Fruit fly (Drosophila melanogaster) whole organism, pupa: ENCODE data around the gene Cyp6d5.
A peak's percentile ranks its signal among the peaks of the same experiment; 100 is the strongest.

Experiments used
- CG10348 ChIP-seq: fragments of 200-800 bp; sonication (Bioruptor generic); IDR thresholded peaks from 2 replicates; pipeline ENCODE4 v1.3.6; 2022; ENCODE audit warnings: missing biosample characterization, missing genetic modification characterization
- CG12605 ChIP-seq: fragments of 200-800 bp; sonication (Bioruptor generic); IDR thresholded peaks from 2 replicates; pipeline ENCODE4 v1.3.6; 2022; ENCODE audit warnings: missing biosample characterization, missing genetic modification characterization
- CG13204 ChIP-seq: fragments of 200-800 bp; sonication (Bioruptor generic); optimal IDR thresholded peaks from 2 replicates; lab custom pipeline; 2018; ENCODE audit warnings: missing biosample characterization, mild to moderate bottlenecking, missing genetic modification characterization, moderate library complexity
- CG14655 ChIP-seq: fragments of 200-800 bp; sonication (Bioruptor generic); optimal IDR thresholded peaks from 3 replicates; lab custom pipeline; 2017; ENCODE audit warnings: mild to moderate bottlenecking, missing biosample characterization, missing genetic modification reagents, missing genetic modification characterization
- CG15710 ChIP-seq: fragments of 200-800 bp; sonication (Bioruptor generic); optimal IDR thresholded peaks from 2 replicates; lab custom pipeline; 2018; ENCODE audit warnings: missing biosample characterization, mild to moderate bottlenecking, missing genetic modification characterization, moderate library complexity
- CG17806 ChIP-seq: fragments of 200-800 bp; sonication (Bioruptor generic); optimal IDR thresholded peaks from 2 replicates; lab custom pipeline; 2018; ENCODE audit warnings: missing biosample characterization, mild to moderate bottlenecking, missing genetic modification characterization, moderate library complexity
- CG32121 ChIP-seq: fragments of 200-800 bp; sonication (Bioruptor generic); IDR thresholded peaks from 2 replicates; pipeline ENCODE4 v1.3.6; 2022; ENCODE audit warnings: missing biosample characterization, missing genetic modification characterization
- CG34367 ChIP-seq: fragments of 200-800 bp; sonication (Bioruptor generic); optimal IDR thresholded peaks from 2 replicates; lab custom pipeline; 2018; ENCODE audit warnings: missing biosample characterization, mild to moderate bottlenecking, missing genetic modification characterization
- CG4496 ChIP-seq: fragments of 200-800 bp; sonication (Bioruptor generic); IDR thresholded peaks from 3 replicates; pipeline ENCODE4 v1.3.6; 2022; ENCODE audit warnings: missing biosample characterization, missing genetic modification characterization
- CG8159 ChIP-seq: fragments of 200-800 bp; sonication (Bioruptor generic); optimal IDR thresholded peaks from 3 replicates; lab custom pipeline; 2018; ENCODE audit warnings: missing biosample characterization, mild to moderate bottlenecking, missing genetic modification characterization, moderate library complexity
- CG8301 ChIP-seq: fragments of 200-800 bp; sonication (Bioruptor generic); optimal IDR thresholded peaks from 2 replicates; lab custom pipeline; 2018; ENCODE audit warnings: missing biosample characterization, mild to moderate bottlenecking, missing genetic modification characterization
- CG9948 ChIP-seq: fragments of 200-800 bp; sonication (Bioruptor generic); optimal IDR thresholded peaks from 2 replicates; lab custom pipeline; 2018; ENCODE audit warnings: missing biosample characterization, mild to moderate bottlenecking, missing genetic modification characterization, moderate library complexity
- D1 ChIP-seq: fragments of 200-800 bp; sonication (Bioruptor generic); optimal IDR thresholded peaks from 2 replicates; lab custom pipeline; 2018; ENCODE audit warnings: missing biosample characterization, mild to moderate bottlenecking, missing genetic modification characterization, moderate library complexity
- EcR ChIP-seq: fragments of 200-800 bp; sonication (Bioruptor generic); optimal IDR thresholded peaks from 3 replicates; lab custom pipeline; 2019; ENCODE audit warnings: missing biosample characterization, missing genetic modification characterization, mild to moderate bottlenecking, moderate library complexity, missing genetic modification reagents
- Ets98B ChIP-seq: fragments of 200-800 bp; sonication (Bioruptor generic); IDR thresholded peaks from 2 replicates; pipeline ENCODE4 v1.3.6; 2022; ENCODE audit warnings: missing biosample characterization, missing genetic modification characterization
- Pif1A ChIP-seq: fragments of 200-800 bp; sonication (Bioruptor generic); optimal IDR thresholded peaks from 3 replicates; lab custom pipeline; 2016; ENCODE audit warnings: missing biosample characterization, missing genetic modification characterization
- Pif1B ChIP-seq: fragments of 200-800 bp; sonication (Bioruptor generic); optimal IDR thresholded peaks from 3 replicates; lab custom pipeline; 2016; ENCODE audit warnings: missing biosample characterization, missing genetic modification characterization
- Snoo ChIP-seq: fragments of 200-800 bp; sonication (Bioruptor generic); optimal IDR thresholded peaks from 3 replicates; lab custom pipeline; 2017; ENCODE audit warnings: missing biosample characterization, mild to moderate bottlenecking, missing genetic modification characterization, inconsistent platforms
- fd96Ca ChIP-seq: fragments of 200-800 bp; sonication (Bioruptor generic); IDR thresholded peaks from 3 replicates; pipeline ENCODE4 v1.3.6; 2022; ENCODE audit warnings: missing biosample characterization, missing genetic modification characterization
- gl ChIP-seq: fragments of 200-800 bp; sonication (Bioruptor generic); optimal IDR thresholded peaks from 2 replicates; lab custom pipeline; 2018; ENCODE audit warnings: missing biosample characterization, mild to moderate bottlenecking, missing genetic modification characterization
- rn ChIP-seq: fragments of 200-800 bp; sonication (Bioruptor generic); IDR thresholded peaks from 2 replicates; pipeline ENCODE4 v1.3.6; 2022; ENCODE audit warnings: missing biosample characterization, missing genetic modification characterization

Cyp6d5 gene

DNA sequence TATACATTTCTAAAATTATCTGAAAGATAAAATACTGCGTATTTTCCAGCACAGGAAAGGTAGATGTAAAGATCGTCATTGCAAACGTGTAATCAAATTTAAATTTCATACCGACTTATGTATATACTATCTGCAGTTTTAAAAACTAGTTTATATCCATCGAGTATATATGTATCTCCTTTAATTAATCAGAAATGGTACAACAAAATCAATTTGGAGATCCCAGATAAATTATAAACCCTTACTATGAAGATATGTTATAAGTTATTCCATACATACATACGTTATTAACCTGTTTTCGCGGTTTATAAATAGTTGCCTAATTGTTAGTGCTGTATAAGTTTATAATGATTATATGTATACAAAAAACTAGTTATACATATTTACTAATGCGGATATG lies 870 bp upstream of the Cyp6d5 start:
- TF ChIP-seq Pif1A (no peak), Pif1B (GFP tag; lab: Kevin White, UChicago) (no peak), CG13204 (no peak), CG32121 (no peak), CG9948 (tag; lab: Kevin White, UChicago) (no peak), CG14655 (GFP tag; lab: Kevin White, UChicago) (no peak), gl (tag; lab: Kevin White, UChicago) (no peak), CG17806 (tag; lab: Kevin White, UChicago) (no peak)

DNA sequence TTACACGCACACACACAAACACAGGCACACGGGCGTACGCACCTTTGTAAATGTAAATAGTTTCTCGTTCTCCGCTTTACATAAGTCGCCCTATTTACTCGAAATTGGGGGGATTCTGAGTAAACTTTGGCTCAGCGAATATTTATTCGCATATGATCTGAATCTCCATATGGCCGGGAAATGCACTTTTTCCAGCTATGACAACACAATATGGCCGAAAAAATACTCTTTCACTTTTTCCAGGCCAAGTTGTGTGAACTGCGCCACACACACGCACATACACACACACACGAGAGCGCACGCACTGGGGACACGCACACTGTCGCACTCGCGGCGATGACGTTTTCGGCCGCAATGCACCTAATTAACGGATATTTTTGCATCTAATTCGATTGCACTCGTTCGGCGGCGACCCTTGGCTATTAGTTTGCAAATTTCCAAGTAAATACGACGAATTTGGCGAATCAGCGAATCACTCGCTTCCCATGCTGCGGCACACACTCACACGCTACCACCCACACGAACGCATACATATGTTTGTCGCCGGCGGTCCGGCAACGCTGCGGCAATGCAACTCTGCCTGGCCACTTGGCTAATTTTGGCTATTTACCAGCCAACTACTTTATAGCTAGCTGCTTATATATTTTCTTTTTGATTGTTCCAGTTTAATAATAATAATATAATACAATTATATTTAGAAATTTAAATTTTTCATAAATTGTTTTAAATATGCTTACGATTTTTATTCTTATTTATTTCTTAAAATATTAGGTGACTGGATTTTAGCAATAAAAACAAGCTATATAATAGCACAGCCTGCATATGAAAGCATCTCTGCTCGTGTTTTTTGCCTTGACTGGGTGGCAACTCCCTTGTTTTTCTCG lies 2.7 kb downstream of the Cyp6d5 start, which contains the start of the genes rdx and CG3061:
Gene rdx (minus strand): TSS at position 527 of the 884 bp plus-strand sequence.
Gene CG3061 (plus strand): TSS at position 841 of the 884 bp plus-strand sequence.
- TF ChIP-seq CG12605 (GFP tag; lab: Robert Waterston, UW), result no peak
- peak; percentile 5 for TF ChIP-seq CG34367
- no peak for TF ChIP-seq fd96Ca (GFP tag; lab: Robert Waterston, UW)
- no peak for TF ChIP-seq Pif1A
- peak; percentile 59 for TF ChIP-seq CG15710 (tag; lab: Kevin White, UChicago)
- no peak for TF ChIP-seq CG32121
- peak; percentile 38 for TF ChIP-seq Snoo (tag; lab: Kevin White, UChicago)
- TF ChIP-seq CG10348 (GFP tag; lab: Robert Waterston, UW), result no peak
- no peak for TF ChIP-seq CG13204
- TF ChIP-seq gl (tag; lab: Kevin White, UChicago), result no peak
- no peak for TF ChIP-seq rn (GFP tag; lab: Robert Waterston, UW)
- TF ChIP-seq Pif1B (GFP tag; lab: Kevin White, UChicago), result no peak
- no peak for TF ChIP-seq CG4496 (GFP tag; lab: Robert Waterston, UW)
- peak; percentile 66 for TF ChIP-seq CG8159
- no peak for TF ChIP-seq Ets98B
- TF ChIP-seq D1 (tag; lab: Kevin White, UChicago), result no peak
- TF ChIP-seq CG9948 (tag; lab: Kevin White, UChicago), result peak; percentile 32
- peak; percentile 45 for TF ChIP-seq CG14655 (GFP tag; lab: Kevin White, UChicago)
- peak; percentile 34 for TF ChIP-seq EcR (GFP tag; lab: Kevin White, UChicago)
- peak; percentile 6 for TF ChIP-seq CG17806 (tag; lab: Kevin White, UChicago)
- TF ChIP-seq CG8301, result no peak

DNA sequence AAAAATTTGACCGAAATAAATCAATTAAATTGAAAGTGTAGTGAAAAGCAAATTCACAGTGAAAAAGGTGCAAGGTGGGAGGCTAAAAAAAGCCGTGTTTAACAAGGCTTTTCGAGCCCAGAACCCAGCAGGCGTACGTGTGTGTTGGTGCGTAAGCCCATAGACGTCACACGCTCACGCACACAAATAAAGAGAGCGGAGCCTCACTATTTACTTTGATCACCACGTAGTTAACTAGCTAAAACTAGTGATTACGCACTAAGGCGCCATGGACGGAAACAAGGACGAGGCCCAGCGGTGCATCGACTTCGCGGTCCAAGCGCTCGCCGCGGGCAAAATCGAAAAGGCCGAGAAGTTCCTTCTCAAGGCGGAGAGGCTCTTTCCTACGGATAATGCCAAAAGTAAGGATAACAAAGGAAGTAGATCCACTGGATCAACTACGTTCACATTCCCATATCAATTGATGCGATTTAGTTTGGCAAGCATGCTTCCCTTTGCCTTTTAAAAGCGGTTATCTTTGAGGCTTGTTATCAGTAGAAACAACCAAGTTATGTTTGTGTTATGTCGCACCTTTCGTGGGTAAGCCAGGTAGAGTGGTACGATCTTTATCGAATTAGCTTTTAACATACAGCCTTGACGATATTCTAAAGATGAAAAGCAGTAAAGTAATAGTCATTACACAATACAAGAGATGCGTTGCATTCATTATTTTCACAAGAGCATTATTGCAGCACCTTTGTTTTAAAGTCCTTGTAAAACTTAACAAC lies 3.6 kb downstream of the Cyp6d5 start:
- no peak for TF ChIP-seq EcR (GFP tag; lab: Kevin White, UChicago)
- no peak for TF ChIP-seq CG15710 (tag; lab: Kevin White, UChicago)
- no peak for TF ChIP-seq CG10348 (GFP tag; lab: Robert Waterston, UW)
- TF ChIP-seq CG17806 (tag; lab: Kevin White, UChicago), result no peak
- no peak for TF ChIP-seq CG34367
- TF ChIP-seq Pif1B (GFP tag; lab: Kevin White, UChicago), result no peak
- no peak for TF ChIP-seq CG14655 (GFP tag; lab: Kevin White, UChicago)
- TF ChIP-seq CG4496 (GFP tag; lab: Robert Waterston, UW), result no peak
- no peak for TF ChIP-seq CG9948 (tag; lab: Kevin White, UChicago)
- no peak for TF ChIP-seq fd96Ca (GFP tag; lab: Robert Waterston, UW)
- no peak for TF ChIP-seq CG12605 (GFP tag; lab: Robert Waterston, UW)
- TF ChIP-seq rn (GFP tag; lab: Robert Waterston, UW), result no peak
- TF ChIP-seq CG8301, result no peak
- TF ChIP-seq Snoo (tag; lab: Kevin White, UChicago), result no peak
- TF ChIP-seq CG32121, result no peak

DNA sequence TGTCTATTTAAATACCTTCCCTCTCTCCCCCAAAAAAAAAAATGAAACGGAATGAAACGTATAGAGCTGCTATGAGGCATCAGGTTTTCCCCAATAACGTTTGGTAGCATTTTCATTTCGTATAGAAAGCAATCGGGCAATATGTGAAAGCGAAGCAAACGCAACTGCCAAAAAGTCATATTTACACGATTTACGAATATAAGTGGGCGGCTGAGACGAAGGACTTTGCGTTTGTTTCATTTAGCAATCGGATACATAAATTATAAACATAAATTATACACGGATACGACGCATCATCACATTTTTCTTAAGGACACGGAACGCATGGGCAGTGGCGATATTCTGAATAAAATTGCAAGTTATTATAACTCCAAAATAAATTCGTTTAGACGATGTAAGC lies 5.6 kb downstream of the Cyp6d5 start:
- no peak for TF ChIP-seq Ets98B
- TF ChIP-seq EcR (GFP tag; lab: Kevin White, UChicago), result no peak
- no peak for TF ChIP-seq gl (tag; lab: Kevin White, UChicago)
- TF ChIP-seq CG9948 (tag; lab: Kevin White, UChicago), result no peak
- TF ChIP-seq Snoo (tag; lab: Kevin White, UChicago), result no peak
- TF ChIP-seq CG10348 (GFP tag; lab: Robert Waterston, UW), result no peak
- no peak for TF ChIP-seq CG12605 (GFP tag; lab: Robert Waterston, UW)
- TF ChIP-seq Pif1A, result no peak
- no peak for TF ChIP-seq D1 (tag; lab: Kevin White, UChicago)
- TF ChIP-seq CG17806 (tag; lab: Kevin White, UChicago), result no peak
- no peak for TF ChIP-seq CG34367
- TF ChIP-seq fd96Ca (GFP tag; lab: Robert Waterston, UW), result no peak
- TF ChIP-seq CG32121, result no peak
- no peak for TF ChIP-seq CG14655 (GFP tag; lab: Kevin White, UChicago)

DNA sequence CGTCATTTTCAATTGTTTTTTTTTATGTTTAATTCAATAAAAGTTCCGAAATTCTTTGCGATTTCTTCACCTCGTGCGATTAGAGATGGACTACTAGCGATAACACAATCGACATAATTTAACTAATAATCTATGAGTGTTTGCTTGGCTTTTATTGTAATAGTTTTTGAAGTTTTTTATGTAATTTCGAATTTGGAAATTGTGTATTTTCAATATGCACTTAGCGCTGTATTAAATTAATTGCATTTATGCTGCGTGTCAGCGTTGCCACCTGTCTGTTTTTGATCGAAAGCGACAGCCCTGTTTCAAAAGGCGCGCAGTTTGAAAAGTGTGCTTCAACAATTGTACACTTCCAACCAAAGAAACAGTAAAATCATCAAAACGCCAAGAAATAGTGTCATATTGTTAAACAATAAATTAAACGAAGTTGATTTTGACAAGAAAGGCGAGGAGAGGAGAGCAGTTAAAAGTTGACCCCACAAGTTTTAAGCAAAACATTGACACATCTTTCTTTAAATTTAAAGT lies 7.0 kb downstream of the Cyp6d5 start, which contains the start of gene CG9922:
Gene CG9922 (minus strand): TSS at position 475 of the 525 bp plus-strand sequence.
- TF ChIP-seq CG10348 (GFP tag; lab: Robert Waterston, UW) (no peak), CG12605 (GFP tag; lab: Robert Waterston, UW) (no peak), CG13204 (no peak), Snoo (tag; lab: Kevin White, UChicago) (no peak), D1 (tag; lab: Kevin White, UChicago) (peak; percentile 87), Pif1A (peak; percentile 43), EcR (GFP tag; lab: Kevin White, UChicago) (peak; percentile 55), CG4496 (GFP tag; lab: Robert Waterston, UW) (no peak), gl (tag; lab: Kevin White, UChicago) (no peak), CG14655 (GFP tag; lab: Kevin White, UChicago) (no peak), CG9948 (tag; lab: Kevin White, UChicago) (no peak), fd96Ca (GFP tag; lab: Robert Waterston, UW) (no peak), CG34367 (no peak), Pif1B (GFP tag; lab: Kevin White, UChicago) (no peak), CG32121 (no peak; the same call in 1 of the 2 replicates), rn (GFP tag; lab: Robert Waterston, UW) (no peak), CG15710 (tag; lab: Kevin White, UChicago) (peak; percentile 16), CG17806 (tag; lab: Kevin White, UChicago) (peak; percentile 16), Ets98B (no peak), CG8301 (no peak), CG8159 (no peak)
